Fruit fly (Drosophila melanogaster) whole organism, embryonic: ENCODE data around the gene CrzR.
A peak's percentile ranks its signal among the peaks of the same experiment; 100 is the strongest.

Source experiments
- Aef1 ChIP-seq: fragments of 200-800 bp; sonication (Bioruptor generic); IDR thresholded peaks from 3 replicates; pipeline ENCODE4 v1.3.6; 2022; ENCODE audit warnings: missing biosample characterization, missing genetic modification characterization
- Bteb2 ChIP-seq: fragments of 200-800 bp; sonication (Bioruptor generic); optimal IDR thresholded peaks from 2 replicates; lab custom pipeline; 2016; ENCODE audit warnings: missing biosample characterization, missing genetic modification characterization
- CG10462 ChIP-seq: fragments of 200-800 bp; sonication (Bioruptor generic); optimal IDR thresholded peaks from 2 replicates; lab custom pipeline; 2016; ENCODE audit warnings: missing biosample characterization, missing genetic modification characterization
- CG1529 ChIP-seq: fragments of 200-800 bp; sonication (Bioruptor generic); optimal IDR thresholded peaks from 3 replicates; lab custom pipeline; 2018; ENCODE audit warnings: missing biosample characterization, missing genetic modification characterization
- CG15514 ChIP-seq: fragments of 200-800 bp; sonication (Bioruptor generic); optimal IDR thresholded peaks from 3 replicates; lab custom pipeline; 2017; ENCODE audit warnings: missing biosample characterization, missing genetic modification characterization, mild to moderate bottlenecking, moderate library complexity, missing genetic modification reagents
- CG16815 ChIP-seq: fragments of 200-800 bp; sonication (Bioruptor generic); optimal IDR thresholded peaks from 3 replicates; lab custom pipeline; 2017; ENCODE audit warnings: missing biosample characterization, mild to moderate bottlenecking, missing genetic modification characterization
- CG18476 ChIP-seq: fragments of 200-800 bp; sonication (Bioruptor generic); optimal IDR thresholded peaks from 2 replicates; lab custom pipeline; 2016; ENCODE audit warnings: missing biosample characterization, mild to moderate bottlenecking, missing genetic modification characterization
- CG30403 ChIP-seq: fragments of 200-800 bp; sonication (Bioruptor generic); optimal IDR thresholded peaks from 3 replicates; lab custom pipeline; 2016; ENCODE audit warnings: missing biosample characterization, missing genetic modification characterization
- CG3407 ChIP-seq: fragments of 200-800 bp; sonication (Bioruptor generic); optimal IDR thresholded peaks from 2 replicates; lab custom pipeline; 2018; ENCODE audit warnings: missing biosample characterization, mild to moderate bottlenecking, missing genetic modification characterization
- CG3726 ChIP-seq: fragments of 200-800 bp; sonication (Bioruptor generic); IDR thresholded peaks from 3 replicates; pipeline ENCODE4, ENCODE4 v1.3.6; 2022; ENCODE audit warnings: missing biosample characterization, missing genetic modification characterization
- CG4328 ChIP-seq: fragments of 200-800 bp; sonication (Bioruptor generic); optimal IDR thresholded peaks from 3 replicates; lab custom pipeline; 2017; ENCODE audit warnings: missing biosample characterization, missing genetic modification reagents, missing genetic modification characterization
- CG43689 ChIP-seq: fragments of 200-800 bp; sonication (Bioruptor generic); IDR thresholded peaks from 2 replicates; pipeline ENCODE4 v1.3.6; 2022; ENCODE audit warnings: missing biosample characterization, missing genetic modification characterization
- CG7786 ChIP-seq: fragments of 200-800 bp; sonication (Bioruptor generic); optimal IDR thresholded peaks from 2 replicates; lab custom pipeline; 2016; ENCODE audit warnings: missing biosample characterization, missing genetic modification characterization
- CG9609 ChIP-seq: fragments of 200-800 bp; sonication (Bioruptor generic); optimal IDR thresholded peaks from 3 replicates; lab custom pipeline; 2016; ENCODE audit warnings: missing biosample characterization, missing genetic modification characterization
- CrebB ChIP-seq: fragments of 200-800 bp; sonication (Bioruptor generic); optimal IDR thresholded peaks from 3 replicates; lab custom pipeline; 2018; ENCODE audit warnings: missing biosample characterization, mild to moderate bottlenecking, missing genetic modification characterization
- Hr78 ChIP-seq, 2 experiments: fragments of 200-800 bp in 1 of 2; fragments of >200 bp in 1 of 2; sonication (Bioruptor generic) in 1 of 2; optimal IDR thresholded peaks; 2 replicates each; lab custom pipeline; 2017 to 2019; ENCODE audit warnings: missing biosample characterization in 2 of 2, missing genetic modification characterization in 2 of 2, mild to moderate bottlenecking in 1 of 2, moderate library complexity in 1 of 2
- NK7.1 ChIP-seq: fragments of 200-800 bp; sonication (Bioruptor generic); optimal IDR thresholded peaks from 3 replicates; lab custom pipeline; 2016; ENCODE audit warnings: missing biosample characterization, missing genetic modification characterization
- Nf-YB ChIP-seq: fragments of 200-800 bp; sonication (Bioruptor generic); optimal IDR thresholded peaks from 3 replicates; lab custom pipeline; 2019; ENCODE audit warnings: missing biosample characterization, mild to moderate bottlenecking, missing genetic modification characterization, moderate library complexity
- PHDP ChIP-seq: fragments of 200-800 bp; sonication (Bioruptor generic); optimal IDR thresholded peaks from 3 replicates; lab custom pipeline; 2018; ENCODE audit warnings: missing biosample characterization, mild to moderate bottlenecking, missing genetic modification characterization, moderate library complexity
- Side ChIP-seq: fragments of 200-800 bp; sonication (Bioruptor generic); optimal IDR thresholded peaks from 2 replicates; lab custom pipeline; 2016; ENCODE audit warnings: missing biosample characterization, missing genetic modification characterization
- Sox100B ChIP-seq: fragments of 200-800 bp; sonication (Bioruptor generic); optimal IDR thresholded peaks from 3 replicates; lab custom pipeline; 2018; ENCODE audit warnings: missing biosample characterization, mild to moderate bottlenecking, missing genetic modification characterization
- Usf ChIP-seq: fragments of 200-800 bp; sonication (Bioruptor generic); optimal IDR thresholded peaks from 2 replicates; lab custom pipeline; 2017; ENCODE audit warnings: missing genotype, missing biosample characterization, missing genetic modification characterization
- Vsx1 ChIP-seq: fragments of 200-800 bp; sonication (Bioruptor generic); optimal IDR thresholded peaks from 2 replicates; lab custom pipeline; 2017; ENCODE audit warnings: missing biosample characterization, mild to moderate bottlenecking, missing genetic modification characterization, missing genetic modification reagents
- ara ChIP-seq: fragments of 200-800 bp; sonication (Bioruptor generic); IDR thresholded peaks from 2 replicates; pipeline ENCODE4 v1.3.6; 2022; ENCODE audit warnings: missing biosample characterization, missing genetic modification characterization
- btn ChIP-seq: fragments of 200-800 bp; sonication (Bioruptor generic); optimal IDR thresholded peaks from 2 replicates; lab custom pipeline; 2016; ENCODE audit warnings: missing biosample characterization, missing genetic modification characterization
- caup ChIP-seq: fragments of 200-800 bp; sonication (Bioruptor generic); optimal IDR thresholded peaks from 3 replicates; lab custom pipeline; 2017; ENCODE audit warnings: missing biosample characterization, mild to moderate bottlenecking, missing genetic modification characterization, moderate library complexity; ENCODE audit not compliant: severe bottlenecking
- ci ChIP-seq: fragments of 200-800 bp; sonication (Bioruptor generic); IDR thresholded peaks from 3 replicates; pipeline ENCODE4 v1.3.6; 2022; ENCODE audit warnings: missing biosample characterization, missing genetic modification characterization
- corto ChIP-seq: fragments of 200-800 bp; sonication (Bioruptor generic); optimal IDR thresholded peaks from 2 replicates; lab custom pipeline; 2016; ENCODE audit warnings: missing biosample characterization, mild to moderate bottlenecking, missing genetic modification characterization, moderate library complexity
- esg ChIP-seq: fragments of 200-800 bp; sonication (Bioruptor generic); conservative IDR thresholded peaks from 2 replicates; pipeline ENCODE4 v1.3.6; 2022; ENCODE audit warnings: missing biosample characterization, missing genetic modification characterization
- fd102C ChIP-seq: fragments of 200-800 bp; sonication (Bioruptor generic); optimal IDR thresholded peaks from 2 replicates; lab custom pipeline; 2018; ENCODE audit warnings: missing biosample characterization, mild to moderate bottlenecking, missing genetic modification characterization, moderate library complexity
- gt ChIP-seq: fragments of 200-800 bp; sonication (Bioruptor generic); IDR thresholded peaks from 2 replicates; pipeline ENCODE4 v1.3.6; 2022; ENCODE audit warnings: missing biosample characterization, missing genetic modification characterization
- hkb ChIP-seq, 2 experiments: fragments of 200-800 bp in 1 of 2; fragments of >200 bp in 1 of 2; sonication (Bioruptor generic) in 1 of 2; IDR thresholded peaks in 1 of 2; optimal IDR thresholded peaks in 1 of 2; 2 replicates each; pipeline versions ENCODE4 v1.3.6 to Lab custom; 2017 to 2022; ENCODE audit warnings: missing biosample characterization in 1 of 2, missing genetic modification characterization in 1 of 2
- kah ChIP-seq: fragments of 200-800 bp; sonication (Bioruptor generic); optimal IDR thresholded peaks from 2 replicates; lab custom pipeline; 2018; ENCODE audit warnings: missing biosample characterization, mild to moderate bottlenecking, missing genetic modification characterization
- kni ChIP-seq: fragments of 200-800 bp; sonication (Bioruptor generic); optimal IDR thresholded peaks from 3 replicates; lab custom pipeline; 2017; ENCODE audit warnings: mild to moderate bottlenecking, missing biosample characterization, missing genetic modification reagents, missing genetic modification characterization
- knrl ChIP-seq: fragments of 200-800 bp; sonication (Bioruptor generic); IDR thresholded peaks from 3 replicates; pipeline ENCODE4 v1.3.6; 2022; ENCODE audit warnings: missing biosample characterization, missing genetic modification characterization; ENCODE audit not compliant: partially characterized antibody
- lab ChIP-seq: fragments of 200-800 bp; sonication (Bioruptor generic); optimal IDR thresholded peaks from 3 replicates; lab custom pipeline; 2017; ENCODE audit warnings: missing biosample characterization, missing genetic modification characterization, mild to moderate bottlenecking, moderate library complexity, missing genetic modification reagents
- maf-S ChIP-seq: fragments of 200-800 bp; sonication (Bioruptor generic); optimal IDR thresholded peaks from 2 replicates; lab custom pipeline; 2016; ENCODE audit warnings: missing biosample characterization, missing genetic modification characterization
- otp ChIP-seq: fragments of 200-800 bp; sonication (Bioruptor generic); IDR thresholded peaks from 3 replicates; pipeline ENCODE4, ENCODE4 v1.3.6; 2022; ENCODE audit warnings: missing biosample characterization, missing genetic modification characterization
- pan ChIP-seq, 4 experiments: fragments of >200 bp in 3 of 4; fragments of 200-800 bp in 1 of 4; sonication (Bioruptor generic) in 1 of 4; optimal IDR thresholded peaks in 3 of 4; IDR thresholded peaks in 1 of 4; 2 replicates each; pipeline versions ENCODE4 v1.3.6 to Lab custom; 2017 to 2022; ENCODE audit warnings: missing biosample characterization in 2 of 4, missing genetic modification characterization in 2 of 4, mixed read lengths in 1 of 4
- pho ChIP-seq: fragments of 200-800 bp; sonication (Bioruptor generic); optimal IDR thresholded peaks from 2 replicates; lab custom pipeline; 2016; ENCODE audit warnings: missing biosample characterization, missing genetic modification characterization
- phol ChIP-seq: fragments of 200-800 bp; sonication (Bioruptor generic); optimal IDR thresholded peaks from 3 replicates; lab custom pipeline; 2018; ENCODE audit warnings: missing biosample characterization, mild to moderate bottlenecking, missing genetic modification characterization, moderate library complexity
- pita ChIP-seq: fragments of 200-800 bp; sonication (Bioruptor generic); optimal IDR thresholded peaks from 2 replicates; lab custom pipeline; 2017; ENCODE audit warnings: missing biosample characterization, mild to moderate bottlenecking, missing genetic modification characterization
- run ChIP-seq: fragments of 200-800 bp; sonication (Bioruptor generic); optimal IDR thresholded peaks from 3 replicates; lab custom pipeline; 2018; ENCODE audit warnings: missing biosample characterization, mild to moderate bottlenecking, missing genetic modification characterization
- sd ChIP-seq: fragments of 200-800 bp; sonication (Bioruptor generic); optimal IDR thresholded peaks from 3 replicates; lab custom pipeline; 2018; ENCODE audit warnings: missing biosample characterization, mild to moderate bottlenecking, missing genetic modification characterization, moderate library complexity
- sens ChIP-seq: fragments of 200-800 bp; sonication (Bioruptor generic); peaks from one replicate; lab custom pipeline; 2016; ENCODE audit warnings: missing biosample characterization, missing genetic modification characterization
- seq ChIP-seq: fragments of 200-800 bp; sonication (Bioruptor generic); IDR thresholded peaks from 2 replicates; pipeline ENCODE4 v1.3.6; 2022; ENCODE audit warnings: missing biosample characterization, missing genetic modification characterization
- wdn ChIP-seq: fragments of 200-800 bp; sonication (Bioruptor generic); IDR thresholded peaks from 2 replicates; pipeline ENCODE4 v1.3.6; 2022; ENCODE audit warnings: missing biosample characterization, missing genetic modification characterization
- z ChIP-seq: fragments of 200-800 bp; sonication (Bioruptor generic); IDR thresholded peaks from 3 replicates; pipeline ENCODE4 v1.3.6; 2022; ENCODE audit warnings: missing biosample characterization, missing genetic modification characterization

The CrzR gene

DNA sequence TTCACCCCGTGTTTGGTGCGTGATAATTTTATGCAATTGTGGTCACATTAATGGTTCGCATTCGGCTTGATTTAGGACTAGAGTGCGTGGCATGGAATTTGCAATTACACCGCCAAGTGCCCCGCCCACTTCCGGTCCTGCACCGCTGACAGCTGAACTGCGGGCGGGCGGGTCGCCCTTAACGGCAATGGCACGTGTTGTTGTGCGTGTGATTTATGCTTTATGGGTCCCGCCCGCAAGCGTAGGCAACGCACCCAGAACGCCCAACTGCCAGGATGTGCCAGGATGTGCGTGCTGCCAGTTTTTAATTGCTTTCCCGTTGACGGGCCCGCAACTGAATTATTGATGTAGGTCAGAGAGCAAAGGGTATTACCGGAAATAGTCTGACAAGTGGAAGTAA is 12.4 kb upstream of the CrzR start (continued):
- TF ChIP-seq fd102C (GFP tag; lab: Kevin White, UChicago): no peak

DNA sequence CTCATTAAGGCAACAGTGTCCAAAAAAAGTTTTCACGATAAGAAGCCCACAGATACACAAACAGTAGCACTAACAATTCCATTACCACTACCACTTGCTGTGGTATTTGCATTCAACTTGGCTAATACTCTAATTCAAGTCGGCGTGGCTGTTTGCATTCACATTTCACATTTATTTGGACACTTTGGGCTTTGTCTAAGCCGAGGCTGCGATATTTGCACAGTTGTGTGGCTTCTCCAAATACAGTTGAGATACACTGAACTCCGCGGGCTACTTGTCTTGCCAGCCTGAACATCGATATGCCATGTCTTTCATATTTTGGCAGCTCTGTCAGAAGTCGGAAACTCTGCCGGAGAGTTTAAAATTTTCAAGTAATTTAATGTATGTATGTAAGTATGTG is 1.0 kb downstream of the CrzR start:
- TF ChIP-seq CG3407 (GFP tag; lab: Kevin White, UChicago) (peak; percentile 5), sens (peak; percentile 72), pan (optimal IDR thresholded peaks at IDR 0.05; lab: Kevin White, UChicago) (no peak), pan (GFP tag; optimal IDR thresholded peaks at IDR 0.05 in 1 of 2, IDR thresholded peaks at IDR 0.05 in 1 of 2) (no peak), CG1529 (GFP tag; lab: Kevin White, UChicago) (no peak), hkb (optimal IDR thresholded peaks at IDR 0.05; lab: Kevin White, UChicago) (no peak), hkb (GFP tag; IDR thresholded peaks at IDR 0.05; lab: Robert Waterston, UW) (no peak), btn (GFP tag; lab: Kevin White, UChicago) (no peak), CG7786 (GFP tag; lab: Kevin White, UChicago) (peak; percentile 21), caup (GFP tag; lab: Kevin White, UChicago) (peak; percentile 73), wdn (GFP tag; lab: Robert Waterston, UW) (no peak), PHDP (peak; percentile 48), run (tag; lab: Kevin White, UChicago) (no peak), esg (GFP tag; lab: Robert Waterston, UW) (no peak), seq (GFP tag; lab: Robert Waterston, UW) (no peak), NK7.1 (GFP tag; lab: Kevin White, UChicago) (peak; percentile 40), Sox100B (GFP tag; lab: Kevin White, UChicago) (peak; percentile 33), CG3726 (no peak), phol (tag; lab: Kevin White, UChicago) (no peak), pho (GFP tag; lab: Kevin White, UChicago) (peak; percentile 47), corto (GFP tag; lab: Kevin White, UChicago) (no peak), Side (GFP tag; lab: Kevin White, UChicago) (peak; percentile 42), ci (GFP tag; lab: Robert Waterston, UW) (0 out of 3 replicates have a peak, but pooled peaks have one; percentile 46), otp (GFP tag; lab: Robert Waterston, UW) (no peak), CG10462 (GFP tag; lab: Kevin White, UChicago) (no peak), CG16815 (GFP tag; lab: Kevin White, UChicago) (no peak), Vsx1 (GFP tag; lab: Kevin White, UChicago) (peak; percentile 2), CG30403 (GFP tag; lab: Kevin White, UChicago) (no peak), CG43689 (peak; percentile 45), sd (no peak), Nf-YB (GFP tag; lab: Kevin White, UChicago) (no peak), maf-S (GFP tag; lab: Kevin White, UChicago) (no peak), pita (GFP tag; lab: Kevin White, UChicago) (no peak), CG15514 (GFP tag; lab: Kevin White, UChicago) (peak; percentile 47), CG4328 (GFP tag; lab: Kevin White, UChicago) (no peak), Aef1 (GFP tag; lab: Robert Waterston, UW) (no peak), CG9609 (GFP tag; lab: Kevin White, UChicago) (no peak), CrebB (peak; percentile 26), z (GFP tag; lab: Robert Waterston, UW) (no peak), Usf (GFP tag; lab: Kevin White, UChicago) (no peak), ara (0 out of 2 replicates have a peak, but pooled peaks have one; percentile 8), Hr78 (GFP tag; optimal IDR thresholded peaks at IDR 0.05; lab: Kevin White, UChicago) (no peak), Bteb2 (GFP tag; lab: Kevin White, UChicago) (peak; percentile 54), knrl (GFP tag; lab: Robert Waterston, UW) (no peak), kah (GFP tag; lab: Kevin White, UChicago) (no peak), gt (GFP tag; lab: Robert Waterston, UW) (no peak), lab (GFP tag; lab: Kevin White, UChicago) (peak; percentile 76), kni (GFP tag; lab: Kevin White, UChicago) (no peak), CG18476 (GFP tag; lab: Kevin White, UChicago) (no peak)
